Worm (Caenorhabditis elegans) whole organism, mixed stage, embryonic: ENCODE results near the gene str-143.

Source experiments
- M03D4.4 ChIP-seq: sonication (generic microtip); optimal IDR thresholded peaks from 2 replicates; lab custom pipeline; 2017; ENCODE audit warnings: mild to moderate bottlenecking, missing genetic modification characterization, missing compliant biosample characterization
- bed-3 ChIP-seq: fragments of 200-800 bp; sonication (Bioruptor generic); optimal IDR thresholded peaks from 3 replicates; lab custom pipeline; 2018; ENCODE audit warnings: mild to moderate bottlenecking, missing genetic modification characterization, moderate library complexity, missing compliant biosample characterization
- blmp-1 ChIP-seq: fragments of 150-350 bp; optimal IDR thresholded peaks from 2 replicates; lab custom pipeline; 2014; ENCODE audit warnings: missing biosample characterization, missing genetic modification characterization
- ceh-39 ChIP-seq: fragments of 150-350 bp; optimal IDR thresholded peaks from 2 replicates; lab custom pipeline; 2014; ENCODE audit warnings: missing biosample characterization, missing genetic modification characterization
- ceh-83 ChIP-seq: fragments of 200-800 bp; sonication (Bioruptor generic); optimal IDR thresholded peaks from 2 replicates; lab custom pipeline; 2018; ENCODE audit warnings: mild to moderate bottlenecking, missing genetic modification characterization, missing compliant biosample characterization
- cnd-1 ChIP-seq: fragments of 200-800 bp; sonication (Bioruptor generic); optimal IDR thresholded peaks from 2 replicates; lab custom pipeline; 2018; ENCODE audit warnings: mild to moderate bottlenecking, missing genetic modification characterization, missing compliant biosample characterization
- drap-1 ChIP-seq: fragments of 200-800 bp; sonication (Bioruptor generic); optimal IDR thresholded peaks from 3 replicates; lab custom pipeline; 2018; ENCODE audit warnings: mild to moderate bottlenecking, missing genetic modification characterization, missing compliant biosample characterization
- elt-1 ChIP-seq: sonication (generic microtip); optimal IDR thresholded peaks from 2 replicates; lab custom pipeline; 2017; ENCODE audit warnings: missing genetic modification characterization, mild to moderate bottlenecking, missing compliant biosample characterization, antibody characterized with exemption, moderate library complexity, borderline replicate concordance; ENCODE audit not compliant: insufficient read depth
- elt-3 ChIP-seq: fragments of 150-350 bp; optimal IDR thresholded peaks from 2 replicates; lab custom pipeline; 2014; ENCODE audit warnings: missing biosample characterization, missing genetic modification characterization
- ham-2 ChIP-seq: fragments of 200-800 bp; sonication (Bioruptor generic); optimal IDR thresholded peaks from 2 replicates; lab custom pipeline; 2018; ENCODE audit warnings: mild to moderate bottlenecking, missing genetic modification characterization, missing compliant biosample characterization
- hlh-1 ChIP-seq: fragments of 150-350 bp; optimal IDR thresholded peaks from 2 replicates; lab custom pipeline; 2014; ENCODE audit warnings: missing biosample characterization, missing genetic modification reagents, missing genetic modification characterization
- lin-13 ChIP-seq: fragments of 150-350 bp; optimal IDR thresholded peaks from 2 replicates; lab custom pipeline; 2014; ENCODE audit warnings: missing biosample characterization, missing genetic modification characterization
- lin-32 ChIP-seq: fragments of 200-800 bp; sonication (Bioruptor generic); optimal IDR thresholded peaks from 2 replicates; lab custom pipeline; 2018; ENCODE audit warnings: mild to moderate bottlenecking, missing genetic modification characterization, missing compliant biosample characterization
- mab-5 ChIP-seq: fragments of 150-350 bp; optimal IDR thresholded peaks from 2 replicates; lab custom pipeline; 2014; ENCODE audit warnings: missing biosample characterization, missing genetic modification characterization
- mls-2 ChIP-seq: sonication (generic microtip); optimal IDR thresholded peaks from 2 replicates; lab custom pipeline; 2016; ENCODE audit warnings: mild to moderate bottlenecking, missing genetic modification characterization, moderate library complexity, missing compliant biosample characterization
- nhr-2 ChIP-seq: fragments of 150-350 bp; optimal IDR thresholded peaks from 2 replicates; lab custom pipeline; 2014; ENCODE audit warnings: missing biosample characterization, missing genetic modification characterization
- nhr-237 ChIP-seq: fragments of 150-350 bp; optimal IDR thresholded peaks from 2 replicates; lab custom pipeline; 2014; ENCODE audit warnings: missing biosample characterization, missing genetic modification characterization
- nhr-28 ChIP-seq: fragments of 150-350 bp; optimal IDR thresholded peaks from 2 replicates; lab custom pipeline; 2014; ENCODE audit warnings: missing biosample characterization, missing genetic modification characterization
- pha-4 ChIP-seq: fragments of 150-350 bp; optimal IDR thresholded peaks from 2 replicates; lab custom pipeline; 2018; ENCODE audit warnings: missing biosample characterization, missing genetic modification reagents, missing genetic modification characterization
- sem-2 ChIP-seq: fragments of 200-800 bp; sonication (Bioruptor generic); optimal IDR thresholded peaks from 2 replicates; lab custom pipeline; 2018; ENCODE audit warnings: mild to moderate bottlenecking, missing genetic modification characterization, missing compliant biosample characterization
- sptf-1 ChIP-seq: sonication (generic microtip); optimal IDR thresholded peaks from 2 replicates; lab custom pipeline; 2017; ENCODE audit warnings: mild to moderate bottlenecking, missing genetic modification characterization, moderate library complexity, missing compliant biosample characterization
- tbx-8 ChIP-seq: fragments of 200-800 bp; sonication (Bioruptor generic); optimal IDR thresholded peaks from 2 replicates; lab custom pipeline; 2018; ENCODE audit warnings: mild to moderate bottlenecking, missing genetic modification characterization, moderate library complexity, missing compliant biosample characterization
- unc-120 ChIP-seq: sonication (generic microtip); optimal IDR thresholded peaks from 2 replicates; lab custom pipeline; 2017; ENCODE audit warnings: missing genetic modification characterization, missing compliant biosample characterization; ENCODE audit not compliant: poor library complexity, severe bottlenecking
- unc-39 ChIP-seq: fragments of 150-350 bp; optimal IDR thresholded peaks from 2 replicates; lab custom pipeline; 2014; ENCODE audit warnings: missing biosample characterization, missing genetic modification characterization
- unc-62 ChIP-seq: fragments of 150-350 bp; optimal IDR thresholded peaks from 2 replicates; lab custom pipeline; 2014; ENCODE audit warnings: missing biosample characterization, missing genetic modification reagents, missing genetic modification characterization
- ztf-11 ChIP-seq: fragments of 150-350 bp; optimal IDR thresholded peaks from 2 replicates; lab custom pipeline; 2014; ENCODE audit warnings: missing biosample characterization, missing genetic modification characterization

str-143 gene

DNA sequence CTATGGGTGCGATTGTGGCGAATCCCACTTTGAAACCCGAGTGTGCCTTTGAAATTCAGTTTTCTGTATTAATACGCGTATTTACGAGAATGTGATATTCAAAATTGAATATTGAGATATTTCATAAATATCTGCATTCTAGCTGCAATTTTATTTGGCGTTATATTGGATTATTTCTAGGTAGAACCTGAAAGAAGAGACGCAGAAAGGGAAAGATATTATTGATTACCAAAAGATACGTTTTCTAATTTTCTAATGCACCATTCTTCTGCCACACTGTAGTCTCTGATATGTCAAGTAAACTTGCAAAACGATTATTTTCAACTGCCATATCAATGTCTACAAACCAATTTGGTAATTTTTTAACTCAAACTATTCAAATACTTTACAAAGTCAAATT is 47.5 kb downstream of the str-143 start, which contains the start of gene ech-3:
Gene ech-3 (plus strand): TSS at position 178 of the 400 bp plus-strand sequence.
- TF ChIP-seq unc-62 (GFP tag; lab: Kevin White, UChicago) (no peak), elt-1 (tag; lab: Kevin White, UChicago) (no peak), ztf-11 (no peak), drap-1 (GFP tag; lab: Kevin White, UChicago) (no peak), lin-32 (GFP tag; lab: Kevin White, UChicago) (no peak), sptf-1 (tag; lab: Kevin White, UChicago) (no peak), blmp-1 (tag; lab: Kevin White, UChicago) (no peak), unc-120 (tag; lab: Kevin White, UChicago) (no peak)
- TF ChIP-seq, all 35 proteins: peak for 0

ce11 chrV:8019783-8020182 is 49.8 kb downstream of the str-143 start:
- TF ChIP-seq elt-3 (tag; lab: Kevin White, UChicago) (no peak), blmp-1 (tag; lab: Kevin White, UChicago) (no peak), elt-1 (tag; lab: Kevin White, UChicago) (no peak), bed-3 (no peak), sptf-1 (tag; lab: Kevin White, UChicago) (no peak), nhr-28 (tag; lab: Kevin White, UChicago) (no peak), ham-2 (GFP tag; lab: Kevin White, UChicago) (no peak), mab-5 (tag; lab: Kevin White, UChicago) (no peak), unc-39 (tag; lab: Kevin White, UChicago) (no peak), ceh-83 (GFP tag; lab: Kevin White, UChicago) (no peak), ztf-11 (no peak), M03D4.4 (tag; lab: Kevin White, UChicago) (no peak), ceh-39 (tag; lab: Kevin White, UChicago) (no peak), cnd-1 (tag; lab: Kevin White, UChicago) (no peak), drap-1 (GFP tag; lab: Kevin White, UChicago) (no peak)

DNA sequence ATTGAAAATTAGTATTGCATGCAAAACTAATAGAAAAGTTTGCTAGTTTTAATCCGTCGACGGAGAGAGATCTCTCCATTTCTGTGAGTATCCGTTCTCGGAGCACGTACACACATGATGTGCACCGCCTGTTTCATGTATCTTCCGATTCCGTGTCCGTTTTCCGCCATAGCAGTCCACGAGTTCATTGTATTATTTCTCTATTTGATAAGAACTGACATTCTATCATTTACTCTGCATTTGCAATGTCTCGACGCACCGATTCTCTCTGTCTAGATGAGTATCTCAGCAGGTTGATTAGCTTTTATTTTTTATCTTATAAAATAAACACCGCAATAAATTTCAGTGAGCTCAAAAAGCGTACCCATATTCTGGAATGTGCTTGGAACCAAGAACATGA is 50.6 kb downstream of the str-143 start:
- TF ChIP-seq bed-3: no peak
- no peak for TF ChIP-seq ceh-83 (GFP tag; lab: Kevin White, UChicago)
- TF ChIP-seq M03D4.4 (tag; lab: Kevin White, UChicago): no peak
- TF ChIP-seq nhr-2 (tag; lab: Kevin White, UChicago): no peak
- TF ChIP-seq unc-62 (GFP tag; lab: Kevin White, UChicago): no peak
- no peak for TF ChIP-seq mls-2 (tag; lab: Kevin White, UChicago)
- no peak for TF ChIP-seq nhr-28 (tag; lab: Kevin White, UChicago)
- TF ChIP-seq ceh-39 (tag; lab: Kevin White, UChicago): no peak
- TF ChIP-seq ztf-11: no peak
- no peak for TF ChIP-seq sem-2
- no peak for TF ChIP-seq tbx-8 (GFP tag; lab: Kevin White, UChicago)
- no peak for TF ChIP-seq lin-13 (tag; lab: Kevin White, UChicago)
- TF ChIP-seq hlh-1 (tag; lab: Kevin White, UChicago): no peak
- TF ChIP-seq sptf-1 (tag; lab: Kevin White, UChicago): no peak
- TF ChIP-seq unc-39 (tag; lab: Kevin White, UChicago): no peak
- no peak for TF ChIP-seq pha-4 (tag; lab: Kevin White, UChicago)
- no peak for TF ChIP-seq blmp-1 (tag; lab: Kevin White, UChicago)
- TF ChIP-seq unc-120 (tag; lab: Kevin White, UChicago): no peak
- TF ChIP-seq nhr-237 (tag; lab: Kevin White, UChicago): no peak
